Fruit fly (Drosophila melanogaster) whole organism, adult: ENCODE data around the gene CG6325.

Source experiments
- CG11617 ChIP-seq: fragments of 200-800 bp; sonication (Bioruptor generic); optimal IDR thresholded peaks from 2 replicates; lab custom pipeline; 2017; ENCODE audit warnings: mild to moderate bottlenecking, missing biosample characterization, missing genetic modification reagents, missing genetic modification characterization
- CG12768 ChIP-seq: fragments of 200-800 bp; sonication (Bioruptor generic); optimal IDR thresholded peaks from 2 replicates; lab custom pipeline; 2017; ENCODE audit warnings: missing biosample characterization, missing genetic modification characterization, mild to moderate bottlenecking, moderate library complexity, missing genetic modification reagents
- CG33017 ChIP-seq: fragments of 200-800 bp; sonication (Bioruptor generic); optimal IDR thresholded peaks from 2 replicates; lab custom pipeline; 2018; ENCODE audit warnings: missing biosample characterization, mild to moderate bottlenecking, missing genetic modification characterization, moderate library complexity
- Hr96 ChIP-seq: fragments of 200-800 bp; sonication (Bioruptor generic); optimal IDR thresholded peaks from 2 replicates; lab custom pipeline; 2016; ENCODE audit warnings: missing biosample characterization, missing genetic modification characterization
- Mnt ChIP-seq: fragments of 200-800 bp; sonication (Bioruptor generic); optimal IDR thresholded peaks from 2 replicates; lab custom pipeline; 2016; ENCODE audit warnings: missing biosample characterization, mild to moderate bottlenecking, missing genetic modification characterization
- cic ChIP-seq: fragments of 200-800 bp; sonication (Bioruptor generic); optimal IDR thresholded peaks from 2 replicates; lab custom pipeline; 2017; ENCODE audit warnings: missing biosample characterization, mild to moderate bottlenecking, missing genetic modification characterization, moderate library complexity
- kay ChIP-seq: fragments of 200-800 bp; sonication (Bioruptor generic); peaks from one replicate; lab custom pipeline; 2016; ENCODE audit warnings: missing biosample characterization, missing genetic modification characterization, borderline replicate concordance
- ovo ChIP-seq: fragments of 200-800 bp; sonication (Bioruptor generic); optimal IDR thresholded peaks from 2 replicates; lab custom pipeline; 2016; ENCODE audit warnings: missing biosample characterization, missing genetic modification characterization
- pad ChIP-seq: fragments of 200-800 bp; sonication (Bioruptor generic); optimal IDR thresholded peaks from 3 replicates; lab custom pipeline; 2017; ENCODE audit warnings: missing biosample characterization, missing genetic modification characterization, mild to moderate bottlenecking, moderate library complexity, missing genetic modification reagents
- toe ChIP-seq: fragments of 200-800 bp; sonication (Bioruptor generic); optimal IDR thresholded peaks from 2 replicates; lab custom pipeline; 2016; ENCODE audit warnings: missing biosample characterization, missing genetic modification characterization

- no peak for TF ChIP-seq kay (GFP tag; lab: Kevin White, UChicago)
- TF ChIP-seq Hr96 (GFP tag; lab: Kevin White, UChicago): no peak
- TF ChIP-seq CG11617 (GFP tag; lab: Kevin White, UChicago): no peak
- TF ChIP-seq cic (GFP tag; lab: Kevin White, UChicago): no peak
- TF ChIP-seq Mnt: no peak
- TF ChIP-seq pad: no peak
- TF ChIP-seq CG33017 (tag; lab: Kevin White, UChicago): no peak
- no peak for TF ChIP-seq CG12768 (GFP tag; lab: Kevin White, UChicago)
- no peak for TF ChIP-seq toe (GFP tag; lab: Kevin White, UChicago)
- no peak for TF ChIP-seq ovo (GFP tag; lab: Kevin White, UChicago)
These were observed 14.1 kb upstream of the CG6325 start for dm6 chr3R:10421167-10421566.
